1 fruit fly cellular context compared by ENCODE assay signal in the genomic region with DNA sequence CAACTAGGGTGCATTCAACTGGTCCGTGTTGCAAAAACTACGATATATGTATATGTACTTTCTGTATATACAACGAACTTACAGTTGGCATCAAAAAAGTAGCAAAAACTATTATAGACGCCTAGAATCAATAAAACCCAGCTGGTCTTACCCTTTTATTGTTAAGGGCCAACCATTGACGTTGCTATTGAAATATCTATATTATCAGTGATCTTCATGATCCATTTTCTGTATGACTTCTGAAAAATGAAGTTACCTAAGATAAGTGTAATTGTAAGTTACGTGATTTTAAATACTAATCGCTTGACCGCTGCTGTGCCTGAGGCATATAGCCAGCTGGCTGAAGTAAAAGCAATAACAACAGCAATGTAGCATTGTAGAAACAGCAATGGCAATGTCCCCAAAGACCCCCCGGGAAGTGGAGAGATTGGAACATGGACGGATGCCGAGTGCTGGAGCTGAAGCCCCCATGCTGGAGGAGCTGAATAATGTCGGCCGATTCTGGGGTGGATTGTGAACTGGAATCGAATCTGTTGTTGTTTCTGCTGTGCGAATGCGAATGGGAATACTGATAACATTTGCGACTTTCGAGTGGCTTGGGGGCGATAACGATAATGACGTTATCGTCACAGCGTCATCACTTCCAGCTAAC.
TF ChIP-seq lines count a peak whose summit lies in the region.

No protein-coding gene starts in this region.

TF ChIP-seq in whole organism, embryonic, 481 proteins besides CTCF, POLR2A, EP300 and RAD21 (continued from another document and continues in another):
- TF ChIP-seq CG34224 (GFP tag; IDR thresholded peaks at IDR 0.05; lab: Robert Waterston, UW; ENCODE audit: partially characterized antibody) (no peak), nerfin-2 (GFP tag; IDR thresholded peaks at IDR 0.05; lab: Robert Waterston, UW; ENCODE audit: partially characterized antibody) (no peak), Oli (tag; optimal IDR thresholded peaks at IDR 0.05; lab: Kevin White, UChicago) (peak; percentile 64), lilli (GFP tag; optimal IDR thresholded peaks at IDR 0.05; lab: Kevin White, UChicago) (peak; percentile 43), zen (tag; optimal IDR thresholded peaks at IDR 0.05; lab: Kevin White, UChicago) (no peak), CG12299 (tag; optimal IDR thresholded peaks at IDR 0.05; lab: Kevin White, UChicago) (no peak), row (GFP tag; IDR thresholded peaks at IDR 0.05; lab: Robert Waterston, UW) (peak; percentile 64), Myb (GFP tag; optimal IDR thresholded peaks at IDR 0.05; lab: Kevin White, UChicago) (no peak), pan (optimal IDR thresholded peaks at IDR 0.05; lab: Kevin White, UChicago) (no peak), pan (GFP tag; optimal IDR thresholded peaks at IDR 0.05 in 1 of 2, IDR thresholded peaks at IDR 0.05 in 1 of 2) (peak in 1 of 2 experiments; percentile 40), CG18619 (GFP tag; optimal IDR thresholded peaks at IDR 0.05; lab: Kevin White, UChicago) (peak; percentile 34), gt (GFP tag; IDR thresholded peaks at IDR 0.05; lab: Robert Waterston, UW) (no peak), NfI (GFP tag; optimal IDR thresholded peaks at IDR 0.05; lab: Kevin White, UChicago) (peak; percentile 16), CG10654 (GFP tag; optimal IDR thresholded peaks at IDR 0.05; lab: Kevin White, UChicago) (no peak), zf30C (GFP tag; optimal IDR thresholded peaks at IDR 0.05; lab: Kevin White, UChicago) (no peak), Lim3 (GFP tag; IDR thresholded peaks at IDR 0.05; lab: Robert Waterston, UW) (no peak), CG6765 (GFP tag; optimal IDR thresholded peaks at IDR 0.05; lab: Kevin White, UChicago) (no peak), Hr78 (GFP tag; optimal IDR thresholded peaks at IDR 0.05; lab: Kevin White, UChicago) (no peak), CG2129 (GFP tag; IDR thresholded peaks at IDR 0.05; lab: Robert Waterston, UW; ENCODE audit: partially characterized antibody) (no peak), sim (GFP tag; IDR thresholded peaks at IDR 0.05; lab: Robert Waterston, UW) (no peak), fd64A (GFP tag; optimal IDR thresholded peaks at IDR 0.05; lab: Kevin White, UChicago) (no peak), CG17612 (GFP tag; IDR thresholded peaks at IDR 0.05; lab: Robert Waterston, UW) (no peak), CG30020 (tag; optimal IDR thresholded peaks at IDR 0.05; lab: Kevin White, UChicago) (no peak), CG15514 (GFP tag; optimal IDR thresholded peaks at IDR 0.05; lab: Kevin White, UChicago) (no peak), lmd (GFP tag; IDR thresholded peaks at IDR 0.05; lab: Robert Waterston, UW) (no peak; the same call in 1 of the 2 replicates), ci (GFP tag; IDR thresholded peaks at IDR 0.05; lab: Robert Waterston, UW) (peak; percentile 50; the same call in 1 of the 3 replicates), CG7556 (GFP tag; optimal IDR thresholded peaks at IDR 0.05; lab: Kevin White, UChicago) (no peak), Fer3 (tag; optimal IDR thresholded peaks at IDR 0.05; lab: Kevin White, UChicago) (peak; percentile 7), CG42726 (GFP tag; IDR thresholded peaks at IDR 0.05; lab: Robert Waterston, UW; ENCODE audit: partially characterized antibody) (no peak), sisA (GFP tag; IDR thresholded peaks at IDR 0.05; lab: Robert Waterston, UW) (no peak), kni (GFP tag; optimal IDR thresholded peaks at IDR 0.05; lab: Kevin White, UChicago) (no peak), cad (GFP tag; optimal IDR thresholded peaks at IDR 0.05; lab: Kevin White, UChicago) (no peak), lola (GFP tag; optimal IDR thresholded peaks at IDR 0.05; lab: Kevin White, UChicago) (peak in 1 of 3 experiments; percentile 37), org-1 (GFP tag; optimal IDR thresholded peaks at IDR 0.05; lab: Kevin White, UChicago) (no peak), Atf-2 (GFP tag; optimal IDR thresholded peaks at IDR 0.05; lab: Kevin White, UChicago) (no peak), CG5245 (GFP tag; optimal IDR thresholded peaks at IDR 0.05; lab: Kevin White, UChicago) (no peak), Max (GFP tag; optimal IDR thresholded peaks at IDR 0.05; lab: Kevin White, UChicago) (peak; percentile 24), CG2712 (tag; optimal IDR thresholded peaks at IDR 0.05; lab: Kevin White, UChicago) (peak; percentile 49), cato (GFP tag; optimal IDR thresholded peaks at IDR 0.05; lab: Kevin White, UChicago; ENCODE audit: borderline replicate concordance) (peak; percentile 2), GATAe (GFP tag; conservative IDR thresholded peaks at IDR 0.05; lab: Robert Waterston, UW) (no peak), amos (GFP tag; IDR thresholded peaks at IDR 0.05; lab: Robert Waterston, UW; ENCODE audit: partially characterized antibody) (no peak; the same call in 1 of the 2 replicates), CG12236 (GFP tag; optimal IDR thresholded peaks at IDR 0.05; lab: Kevin White, UChicago) (no peak), CG6813 (GFP tag; optimal IDR thresholded peaks at IDR 0.05; lab: Kevin White, UChicago) (no peak), Bteb2 (GFP tag; optimal IDR thresholded peaks at IDR 0.05; lab: Kevin White, UChicago) (peak; percentile 20), twi (tag; optimal IDR thresholded peaks at IDR 0.05; lab: Kevin White, UChicago) (no peak), CG15696 (tag; optimal IDR thresholded peaks at IDR 0.05; lab: Kevin White, UChicago) (peak; percentile 20), CG3163 (GFP tag; optimal IDR thresholded peaks at IDR 0.05; lab: Kevin White, UChicago) (no peak), Aef1 (GFP tag; IDR thresholded peaks at IDR 0.05; lab: Robert Waterston, UW) (no peak), CG1602 (GFP tag; optimal IDR thresholded peaks at IDR 0.05; lab: Kevin White, UChicago) (no peak), CG11398 (GFP tag; optimal IDR thresholded peaks at IDR 0.05; lab: Kevin White, UChicago) (no peak), Rfx (GFP tag; IDR thresholded peaks at IDR 0.05; lab: Robert Waterston, UW) (0 out of 2 replicates have a peak, but pooled peaks have one; percentile 4), CG12104 (GFP tag; optimal IDR thresholded peaks at IDR 0.05; lab: Kevin White, UChicago) (no peak), gsb (GFP tag; IDR thresholded peaks at IDR 0.05; lab: Robert Waterston, UW) (no peak), vvl (GFP tag; IDR thresholded peaks at IDR 0.05; lab: Robert Waterston, UW) (no peak), CG12769 (tag; optimal IDR thresholded peaks at IDR 0.05; lab: Kevin White, UChicago) (no peak), PHDP (tag; optimal IDR thresholded peaks at IDR 0.05; lab: Kevin White, UChicago) (peak; percentile 59), dmrt99B (tag; optimal IDR thresholded peaks at IDR 0.05; lab: Kevin White, UChicago) (peak; percentile 54), Dll (GFP tag; IDR thresholded peaks at IDR 0.05; lab: Robert Waterston, UW; ENCODE audit: partially characterized antibody) (no peak), ERR (GFP tag; optimal IDR thresholded peaks at IDR 0.05; lab: Kevin White, UChicago) (no peak), Hand (GFP tag; optimal IDR thresholded peaks at IDR 0.05; lab: Kevin White, UChicago) (peak; percentile 38), CG1647 (GFP tag; optimal IDR thresholded peaks at IDR 0.05; lab: Kevin White, UChicago) (peak; percentile 5), CG11504 (tag; optimal IDR thresholded peaks at IDR 0.05; lab: Kevin White, UChicago) (peak; percentile 64), grau (tag; optimal IDR thresholded peaks at IDR 0.05; lab: Kevin White, UChicago) (peak; percentile 43), aop (GFP tag; IDR thresholded peaks at IDR 0.05; lab: Robert Waterston, UW) (no peak), CG6254 (GFP tag; optimal IDR thresholded peaks at IDR 0.05; lab: Kevin White, UChicago) (peak; percentile 39), ro (GFP tag; IDR thresholded peaks at IDR 0.05; lab: Robert Waterston, UW) (no peak), mld (GFP tag; IDR thresholded peaks at IDR 0.05; lab: Robert Waterston, UW; ENCODE audit: partially characterized antibody) (no peak), gfzf (GFP tag; optimal IDR thresholded peaks at IDR 0.05; lab: Kevin White, UChicago) (no peak), ase (GFP tag; IDR thresholded peaks at IDR 0.05; lab: Robert Waterston, UW) (no peak), dysf (GFP tag; IDR thresholded peaks at IDR 0.05; lab: Robert Waterston, UW) (peak; percentile 44; the same call in 2 of the 3 replicates), CG32532 (GFP tag; IDR thresholded peaks at IDR 0.05; lab: Robert Waterston, UW) (no peak), Sox102F (GFP tag; optimal IDR thresholded peaks at IDR 0.05; lab: Kevin White, UChicago) (peak; percentile 61), CG14014 (GFP tag; IDR thresholded peaks at IDR 0.05; lab: Robert Waterston, UW) (no peak), luna (GFP tag; optimal IDR thresholded peaks at IDR 0.05; lab: Kevin White, UChicago) (peak; percentile 19), emc (GFP tag; optimal IDR thresholded peaks at IDR 0.05; lab: Kevin White, UChicago) (no peak), ab (GFP tag; optimal IDR thresholded peaks at IDR 0.05; lab: Kevin White, UChicago) (no peak), tll (GFP tag; optimal IDR thresholded peaks at IDR 0.05; lab: Kevin White, UChicago) (no peak), kah (GFP tag; optimal IDR thresholded peaks at IDR 0.05; lab: Kevin White, UChicago) (no peak), BtbVII (GFP tag; optimal IDR thresholded peaks at IDR 0.05; lab: Kevin White, UChicago) (no peak), D (optimal IDR thresholded peaks at IDR 0.05; lab: Kevin White, UChicago) (no peak), D (GFP tag; optimal IDR thresholded peaks at IDR 0.05; lab: Kevin White, UChicago) (peak; percentile 25), CG31365 (tag; optimal IDR thresholded peaks at IDR 0.05; lab: Kevin White, UChicago) (no peak), ATbp (GFP tag; optimal IDR thresholded peaks at IDR 0.05; lab: Kevin White, UChicago) (peak; percentile 19), Mad (GFP tag; optimal IDR thresholded peaks at IDR 0.05; lab: Kevin White, UChicago) (no peak), CG6689 (GFP tag; IDR thresholded peaks at IDR 0.05; lab: Robert Waterston, UW) (0 out of 2 replicates have a peak, but pooled peaks have one; percentile 21), CG7987 (GFP tag; optimal IDR thresholded peaks at IDR 0.05; lab: Kevin White, UChicago) (no peak), CG11456 (GFP tag; IDR thresholded peaks at IDR 0.05; lab: Robert Waterston, UW) (no peak), zfh2 (GFP tag; optimal IDR thresholded peaks at IDR 0.05; lab: Kevin White, UChicago) (no peak), CG12659 (GFP tag; optimal IDR thresholded peaks at IDR 0.05; lab: Kevin White, UChicago) (peak; percentile 0), croc (GFP tag; conservative IDR thresholded peaks at IDR 0.05; lab: Robert Waterston, UW) (no peak), Ets97D (GFP tag; optimal IDR thresholded peaks at IDR 0.05; lab: Kevin White, UChicago) (no peak), gro (GFP tag; optimal IDR thresholded peaks at IDR 0.05; lab: Kevin White, UChicago) (no peak), Sry-β (GFP tag; optimal IDR thresholded peaks at IDR 0.05; lab: Kevin White, UChicago) (no peak), jigr1 (GFP tag; IDR thresholded peaks at IDR 0.05; lab: Robert Waterston, UW) (no peak), D19B (GFP tag; optimal IDR thresholded peaks at IDR 0.05; lab: Kevin White, UChicago) (peak; percentile 24), ato (GFP tag; IDR thresholded peaks at IDR 0.05; lab: Robert Waterston, UW; ENCODE audit: partially characterized antibody) (no peak), grn (GFP tag; optimal IDR thresholded peaks at IDR 0.05; lab: Kevin White, UChicago) (no peak), CG33557 (GFP tag; optimal IDR thresholded peaks at IDR 0.05; lab: Kevin White, UChicago) (no peak), CG9215 (GFP tag; IDR thresholded peaks at IDR 0.05; lab: Robert Waterston, UW) (no peak), CG7357 (GFP tag; IDR thresholded peaks at IDR 0.05; lab: Robert Waterston, UW) (no peak), Lpt (GFP tag; optimal IDR thresholded peaks at IDR 0.05; lab: Kevin White, UChicago) (no peak), Drgx (GFP tag; IDR thresholded peaks at IDR 0.05; lab: Robert Waterston, UW) (peak; percentile 76), inv (GFP tag; IDR thresholded peaks at IDR 0.05; lab: Robert Waterston, UW; ENCODE audit: partially characterized antibody) (no peak), bbx (GFP tag; IDR thresholded peaks at IDR 0.05; lab: Robert Waterston, UW; ENCODE audit: partially characterized antibody) (no peak), Dref (GFP tag; IDR thresholded peaks at IDR 0.05; lab: Robert Waterston, UW) (no peak), tx (GFP tag; optimal IDR thresholded peaks at IDR 0.05; lab: Kevin White, UChicago) (no peak), cwo (GFP tag; optimal IDR thresholded peaks at IDR 0.05; lab: Kevin White, UChicago) (no peak), Awh (GFP tag; IDR thresholded peaks at IDR 0.05; lab: Robert Waterston, UW) (no peak), CG7745 (tag; optimal IDR thresholded peaks at IDR 0.05; lab: Kevin White, UChicago) (no peak), Kr (GFP tag; optimal IDR thresholded peaks at IDR 0.05; lab: Kevin White, UChicago) (no peak), CG2678 (tag; optimal IDR thresholded peaks at IDR 0.05; lab: Kevin White, UChicago) (peak; percentile 62), jumu (GFP tag; optimal IDR thresholded peaks at IDR 0.05; lab: Kevin White, UChicago) (no peak), trh (GFP tag; optimal IDR thresholded peaks at IDR 0.05; lab: Kevin White, UChicago) (no peak), tgo (GFP tag; IDR thresholded peaks at IDR 0.05; lab: Robert Waterston, UW) (no peak), HHEX (GFP tag; optimal IDR thresholded peaks at IDR 0.05; lab: Kevin White, UChicago) (peak; percentile 23), hkb (optimal IDR thresholded peaks at IDR 0.05; lab: Kevin White, UChicago) (no peak), hkb (GFP tag; IDR thresholded peaks at IDR 0.05; lab: Robert Waterston, UW) (peak; percentile 44), Sox100B (GFP tag; optimal IDR thresholded peaks at IDR 0.05; lab: Kevin White, UChicago) (no peak), onecut (GFP tag; IDR thresholded peaks at IDR 0.05; lab: Robert Waterston, UW) (no peak), CoRest (tag; optimal IDR thresholded peaks at IDR 0.05; lab: Kevin White, UChicago) (peak; percentile 36), H2.0 (GFP tag; IDR thresholded peaks at IDR 0.05; lab: Robert Waterston, UW) (no peak), CG9437 (GFP tag; optimal IDR thresholded peaks at IDR 0.05; lab: Kevin White, UChicago) (no peak), Side (GFP tag; optimal IDR thresholded peaks at IDR 0.05; lab: Kevin White, UChicago) (no peak), CG31441 (GFP tag; IDR thresholded peaks at IDR 0.05; lab: Robert Waterston, UW) (no peak), Neu2 (GFP tag; optimal IDR thresholded peaks at IDR 0.05; lab: Kevin White, UChicago; ENCODE audit: borderline replicate concordance) (no peak), ash1 (GFP tag; optimal IDR thresholded peaks at IDR 0.05; lab: Kevin White, UChicago) (no peak), Gug (GFP tag; IDR thresholded peaks at IDR 0.05; lab: Robert Waterston, UW) (no peak)
